Worm (Caenorhabditis elegans): Measurements from ENCODE around the gene Y38H6C.16.

DNA sequence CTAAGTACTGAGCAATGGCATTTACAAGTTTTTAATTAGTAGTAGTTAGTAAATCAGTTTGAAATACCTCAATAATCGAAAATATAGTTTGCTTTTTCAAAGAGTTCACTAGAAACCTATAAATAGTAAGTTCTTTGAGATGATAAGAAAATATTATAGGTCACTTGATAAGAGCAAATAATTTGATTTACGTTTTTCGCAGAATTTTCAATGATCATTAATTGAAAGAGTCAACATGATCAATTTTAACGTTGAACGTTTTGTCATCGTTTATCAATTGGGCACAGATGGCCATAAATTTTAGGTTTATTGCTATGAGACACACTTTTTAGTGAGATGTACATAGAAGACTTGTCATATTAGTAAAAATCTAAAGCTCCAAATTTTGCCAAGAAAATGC, 6.6 kb upstream of the Y38H6C.16 start:
- no peak for TF ChIP-seq lin-39 (tag; optimal IDR thresholded peaks at IDR 0.05)
- no peak for TF ChIP-seq zag-1 (tag; optimal IDR thresholded peaks at IDR 0.05)
- no peak for TF ChIP-seq nhr-67 (tag; optimal IDR thresholded peaks at IDR 0.05)
- TF ChIP-seq skn-1 (tag; optimal IDR thresholded peaks at IDR 0.05), result no peak
- no peak for TF ChIP-seq nhr-23 (tag; optimal IDR thresholded peaks at IDR 0.05)
- no peak for TF ChIP-seq snpc-4 (tag; optimal IDR thresholded peaks at IDR 0.05)
- TF ChIP-seq egl-27 (tag; optimal IDR thresholded peaks at IDR 0.05), result no peak
- no peak for TF ChIP-seq daf-12 (tag; optimal IDR thresholded peaks at IDR 0.05)
- no peak for TF ChIP-seq sea-2 (GFP tag; optimal IDR thresholded peaks at IDR 0.05)
- no peak for TF ChIP-seq ama-1 (optimal IDR thresholded peaks at IDR 0.05)
